Fruit fly (Drosophila melanogaster) whole organism, adult: ENCODE data around the gene CG14854.

ENCODE experiments used
- CG11617 ChIP-seq: fragments of 200-800 bp; sonication (Bioruptor generic); optimal IDR thresholded peaks from 2 replicates; lab custom pipeline; 2017; ENCODE audit warnings: mild to moderate bottlenecking, missing biosample characterization, missing genetic modification reagents, missing genetic modification characterization
- CG12768 ChIP-seq: fragments of 200-800 bp; sonication (Bioruptor generic); optimal IDR thresholded peaks from 2 replicates; lab custom pipeline; 2017; ENCODE audit warnings: missing biosample characterization, missing genetic modification characterization, mild to moderate bottlenecking, moderate library complexity, missing genetic modification reagents
- CG14711 ChIP-seq: fragments of 200-800 bp; sonication (Bioruptor generic); optimal IDR thresholded peaks from 2 replicates; lab custom pipeline; 2018; ENCODE audit warnings: missing biosample characterization, mild to moderate bottlenecking, missing genetic modification characterization, moderate library complexity
- CG1620 ChIP-seq: fragments of 200-800 bp; sonication (Bioruptor generic); optimal IDR thresholded peaks from 2 replicates; lab custom pipeline; 2016; ENCODE audit warnings: missing biosample characterization, missing genetic modification characterization
- CG33017 ChIP-seq: fragments of 200-800 bp; sonication (Bioruptor generic); optimal IDR thresholded peaks from 2 replicates; lab custom pipeline; 2018; ENCODE audit warnings: missing biosample characterization, mild to moderate bottlenecking, missing genetic modification characterization, moderate library complexity
- CG5204 ChIP-seq: fragments of 200-800 bp; sonication (Bioruptor generic); optimal IDR thresholded peaks from 2 replicates; lab custom pipeline; 2016; ENCODE audit warnings: missing biosample characterization, missing genetic modification characterization
- CG7045 ChIP-seq: fragments of 200-800 bp; sonication (Bioruptor generic); optimal IDR thresholded peaks from 2 replicates; lab custom pipeline; 2017; ENCODE audit warnings: missing biosample characterization, mild to moderate bottlenecking, missing genetic modification characterization
- CG7101 ChIP-seq: fragments of 200-800 bp; sonication (Bioruptor generic); optimal IDR thresholded peaks from 2 replicates; lab custom pipeline; 2018; ENCODE audit warnings: missing biosample characterization, mild to moderate bottlenecking, missing genetic modification characterization, moderate library complexity
- Clk ChIP-seq: fragments of 200-800 bp; sonication (Bioruptor generic); optimal IDR thresholded peaks from 2 replicates; lab custom pipeline; 2017; ENCODE audit warnings: missing biosample characterization, missing genetic modification characterization
- Crg-1 ChIP-seq: fragments of 200-800 bp; sonication (Bioruptor generic); optimal IDR thresholded peaks from 2 replicates; lab custom pipeline; 2016; ENCODE audit warnings: missing biosample characterization, missing genetic modification characterization
- Mnt ChIP-seq: fragments of 200-800 bp; sonication (Bioruptor generic); optimal IDR thresholded peaks from 2 replicates; lab custom pipeline; 2016; ENCODE audit warnings: missing biosample characterization, mild to moderate bottlenecking, missing genetic modification characterization
- bab1 ChIP-seq: fragments of 200-800 bp; sonication (Bioruptor generic); optimal IDR thresholded peaks from 3 replicates; lab custom pipeline; 2019; ENCODE audit warnings: missing biosample characterization, mild to moderate bottlenecking, missing genetic modification characterization, moderate library complexity
- cic ChIP-seq: fragments of 200-800 bp; sonication (Bioruptor generic); optimal IDR thresholded peaks from 2 replicates; lab custom pipeline; 2017; ENCODE audit warnings: missing biosample characterization, mild to moderate bottlenecking, missing genetic modification characterization, moderate library complexity
- cnc ChIP-seq, 2 experiments: fragments of >200 bp; optimal IDR thresholded peaks; 2 replicates each; lab custom pipeline; 2017
- kay ChIP-seq: fragments of 200-800 bp; sonication (Bioruptor generic); peaks from one replicate; lab custom pipeline; 2016; ENCODE audit warnings: missing biosample characterization, missing genetic modification characterization, borderline replicate concordance
- ovo ChIP-seq: fragments of 200-800 bp; sonication (Bioruptor generic); optimal IDR thresholded peaks from 2 replicates; lab custom pipeline; 2016; ENCODE audit warnings: missing biosample characterization, missing genetic modification characterization
- pad ChIP-seq: fragments of 200-800 bp; sonication (Bioruptor generic); optimal IDR thresholded peaks from 3 replicates; lab custom pipeline; 2017; ENCODE audit warnings: missing biosample characterization, missing genetic modification characterization, mild to moderate bottlenecking, moderate library complexity, missing genetic modification reagents
- tj ChIP-seq: fragments of 200-800 bp; sonication (Bioruptor generic); optimal IDR thresholded peaks from 3 replicates; lab custom pipeline; 2017; ENCODE audit warnings: missing biosample characterization, mild to moderate bottlenecking, missing genetic modification characterization, moderate library complexity
- toe ChIP-seq: fragments of 200-800 bp; sonication (Bioruptor generic); optimal IDR thresholded peaks from 2 replicates; lab custom pipeline; 2016; ENCODE audit warnings: missing biosample characterization, missing genetic modification characterization

Gene CG14854

dm6 chr3R:14567796-14568195 lies 7.9 kb upstream of the CG14854 start:
- TF ChIP-seq cic (GFP tag; lab: Kevin White, UChicago) (peak; percentile 12), tj (GFP tag; lab: Kevin White, UChicago) (no peak), kay (peak; percentile 97)

dm6 chr3R:14567329-14567728 lies 7.5 kb upstream of the CG14854 start, which contains the start of gene CG31313:
TSS of gene CG31313 (minus strand) at chr3R:14567429.
- TF ChIP-seq toe (GFP tag; lab: Kevin White, UChicago) = no peak
- TF ChIP-seq Crg-1 (GFP tag; lab: Kevin White, UChicago) = no peak
- no peak for TF ChIP-seq CG33017
- TF ChIP-seq CG1620 = no peak
- no peak for TF ChIP-seq CG5204 (GFP tag; lab: Kevin White, UChicago)
- no peak for TF ChIP-seq tj (GFP tag; lab: Kevin White, UChicago)
- TF ChIP-seq CG11617 (GFP tag; lab: Kevin White, UChicago) = no peak
- TF ChIP-seq cnc (optimal IDR thresholded peaks at IDR 0.05; lab: Kevin White, UChicago) = no peak

DNA sequence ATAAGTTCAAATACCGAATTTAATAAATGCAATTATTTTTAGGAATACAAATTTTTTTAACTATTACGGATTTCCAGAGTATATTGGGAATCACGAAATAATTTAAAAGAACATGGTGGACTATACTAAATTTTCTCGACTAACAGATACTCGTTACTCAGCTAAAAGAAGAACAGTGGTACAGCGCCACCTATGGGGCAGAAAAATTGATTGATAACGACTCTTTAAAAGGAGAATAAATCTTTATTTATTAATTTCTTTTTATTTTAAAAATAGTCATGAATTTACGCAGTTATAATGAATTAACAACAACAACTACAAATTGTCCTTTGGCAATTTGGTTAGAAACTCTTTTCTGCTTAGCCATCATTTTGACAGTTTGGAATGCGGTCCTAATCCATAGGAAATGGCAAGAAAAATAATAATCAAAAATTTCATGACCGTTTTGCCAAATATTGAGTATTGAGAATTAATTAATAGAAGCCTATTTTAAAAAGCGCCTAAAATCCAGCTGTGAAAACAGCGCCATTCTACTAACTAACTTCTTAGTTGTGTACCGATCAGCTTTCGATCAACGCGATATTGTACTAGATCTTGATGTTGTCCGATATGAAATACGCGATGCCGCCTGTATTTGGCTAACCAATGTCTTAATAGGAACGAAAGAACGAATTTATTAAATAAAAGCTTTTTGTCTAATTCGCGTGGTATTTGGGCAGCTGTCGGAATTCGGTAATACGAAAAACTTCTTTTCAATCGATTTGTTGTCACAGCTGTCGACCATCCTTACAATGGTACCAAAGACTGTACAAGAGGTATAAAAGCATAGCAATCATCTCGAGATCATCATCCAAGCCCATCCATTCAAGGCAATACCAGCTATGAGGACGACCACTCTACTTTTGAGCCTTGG lies 5.5 kb upstream of the CG14854 start, which contains the start of gene CG14852:
CG14852 (plus strand) TSS at position 863 of the 913 bp plus-strand sequence.
- TF ChIP-seq CG33017 = no peak
- TF ChIP-seq ovo (GFP tag; lab: Kevin White, UChicago) = no peak
- no peak for TF ChIP-seq CG14711 (tag; lab: Kevin White, UChicago)
- no peak for TF ChIP-seq cnc (optimal IDR thresholded peaks at IDR 0.05; lab: Kevin White, UChicago)
- no peak for TF ChIP-seq CG12768 (GFP tag; lab: Kevin White, UChicago)
- TF ChIP-seq CG11617 (GFP tag; lab: Kevin White, UChicago) = no peak
- TF ChIP-seq Clk = no peak
- no peak for TF ChIP-seq Crg-1 (GFP tag; lab: Kevin White, UChicago)
- TF ChIP-seq cic (GFP tag; lab: Kevin White, UChicago) = no peak
- TF ChIP-seq CG7101 (tag; lab: Kevin White, UChicago) = no peak
- TF ChIP-seq CG5204 (GFP tag; lab: Kevin White, UChicago) = no peak
- no peak for TF ChIP-seq bab1 (GFP tag; lab: Kevin White, UChicago)
- TF ChIP-seq kay = no peak

DNA sequence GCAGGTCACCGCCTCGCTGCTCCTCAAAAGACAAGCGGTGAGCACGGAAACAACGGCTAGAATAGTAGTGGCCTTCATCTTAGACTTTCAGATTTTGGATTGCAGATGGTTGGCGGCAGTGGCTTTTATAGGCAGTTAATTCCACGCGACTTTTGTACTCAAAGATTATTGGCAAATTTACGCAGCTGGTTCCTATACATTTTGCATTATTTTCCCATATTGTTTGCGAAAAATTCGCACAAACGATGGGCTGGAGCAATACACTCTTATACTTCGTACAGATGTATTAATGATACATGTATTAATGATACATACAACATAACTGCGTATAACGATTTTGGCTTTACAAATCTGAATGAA lies 4.8 kb upstream of the CG14854 start, which contains the start of gene CG8087:
CG8087 (minus strand) TSS at position 101 of the 360 bp plus-strand sequence.
- no peak for TF ChIP-seq CG14711 (tag; lab: Kevin White, UChicago)
- no peak for TF ChIP-seq CG1620
- no peak for TF ChIP-seq CG7045 (GFP tag; lab: Kevin White, UChicago)
- TF ChIP-seq CG7101 (tag; lab: Kevin White, UChicago) = no peak
- TF ChIP-seq ovo (GFP tag; lab: Kevin White, UChicago) = no peak
- TF ChIP-seq pad (GFP tag; lab: Kevin White, UChicago) = no peak
- TF ChIP-seq Clk = no peak
- TF ChIP-seq CG33017 = no peak
- TF ChIP-seq Mnt (GFP tag; lab: Kevin White, UChicago) = no peak
- TF ChIP-seq cnc (optimal IDR thresholded peaks at IDR 0.05; lab: Kevin White, UChicago) = no peak

dm6 chr3R:14562040-14562439 lies 2.2 kb upstream of the CG14854 start, which contains the start of gene CG14851:
TSS of gene CG14851 (plus strand) at chr3R:14562340.
- TF ChIP-seq toe (GFP tag; lab: Kevin White, UChicago) (no peak), CG5204 (GFP tag; lab: Kevin White, UChicago) (no peak), bab1 (GFP tag; lab: Kevin White, UChicago) (no peak), CG12768 (GFP tag; lab: Kevin White, UChicago) (no peak), CG11617 (GFP tag; lab: Kevin White, UChicago) (no peak), Clk (no peak), Crg-1 (GFP tag; lab: Kevin White, UChicago) (no peak), CG7101 (tag; lab: Kevin White, UChicago) (no peak), CG14711 (tag; lab: Kevin White, UChicago) (no peak), Mnt (GFP tag; lab: Kevin White, UChicago) (no peak), CG7045 (GFP tag; lab: Kevin White, UChicago) (no peak), tj (GFP tag; lab: Kevin White, UChicago) (no peak), cnc (optimal IDR thresholded peaks at IDR 0.05; lab: Kevin White, UChicago) (no peak), pad (GFP tag; lab: Kevin White, UChicago) (no peak), CG1620 (no peak)

- TF ChIP-seq cnc (optimal IDR thresholded peaks at IDR 0.05; lab: Kevin White, UChicago) = no peak
- TF ChIP-seq CG5204 (GFP tag; lab: Kevin White, UChicago) = no peak
- no peak for TF ChIP-seq CG14711 (tag; lab: Kevin White, UChicago)
- TF ChIP-seq ovo (GFP tag; lab: Kevin White, UChicago) = no peak
- no peak for TF ChIP-seq pad (GFP tag; lab: Kevin White, UChicago)
- no peak for TF ChIP-seq CG11617 (GFP tag; lab: Kevin White, UChicago)
- no peak for TF ChIP-seq cic (GFP tag; lab: Kevin White, UChicago)
- no peak for TF ChIP-seq Mnt (GFP tag; lab: Kevin White, UChicago)
- no peak for TF ChIP-seq CG1620
- no peak for TF ChIP-seq bab1 (GFP tag; lab: Kevin White, UChicago)
- no peak for TF ChIP-seq Clk
- TF ChIP-seq CG12768 (GFP tag; lab: Kevin White, UChicago) = no peak
Observed at dm6 chr3R:14560635-14561034, 781 bp upstream of the CG14854 start, which contains the start of gene Jig. TSS of gene Jig (plus strand) at chr3R:14560935.
